Fruit fly (Drosophila melanogaster) whole organism, wandering third instar larva: Measurements from ENCODE around the gene CG34034.

Source experiments
- Hr78 ChIP-seq: fragments of >200 bp; optimal IDR thresholded peaks from 2 replicates; lab custom pipeline; 2017; ENCODE audit warnings: missing biosample characterization, missing genetic modification characterization
- OdsH ChIP-seq: fragments of 200-800 bp; sonication (Bioruptor generic); optimal IDR thresholded peaks from 2 replicates; lab custom pipeline; 2016; ENCODE audit warnings: missing biosample characterization, mild to moderate bottlenecking, missing genetic modification characterization
- Vsx2 ChIP-seq: fragments of 200-300, 225-300 bp; sonication (Bioruptor generic); optimal IDR thresholded peaks from 2 replicates; lab custom pipeline; 2018; ENCODE audit warnings: missing biosample characterization, missing genetic modification characterization; ENCODE audit not compliant: partially characterized antibody
- brk ChIP-seq: fragments of 200-800 bp; sonication (Bioruptor generic); optimal IDR thresholded peaks from 2 replicates; lab custom pipeline; 2016; ENCODE audit warnings: missing biosample characterization, mild to moderate bottlenecking, missing genetic modification characterization
- lola ChIP-seq: fragments of >200 bp; optimal IDR thresholded peaks from 2 replicates; lab custom pipeline; 2017; ENCODE audit warnings: missing biosample characterization, missing genetic modification characterization
- sage ChIP-seq: fragments of 200-800 bp; sonication (Bioruptor generic); optimal IDR thresholded peaks from 2 replicates; lab custom pipeline; 2016; ENCODE audit warnings: missing biosample characterization, mild to moderate bottlenecking, missing genetic modification characterization
- usp ChIP-seq: fragments of >200 bp; optimal IDR thresholded peaks from 2 replicates; lab custom pipeline; 2017; ENCODE audit warnings: missing biosample characterization, missing genetic modification characterization

DNA sequence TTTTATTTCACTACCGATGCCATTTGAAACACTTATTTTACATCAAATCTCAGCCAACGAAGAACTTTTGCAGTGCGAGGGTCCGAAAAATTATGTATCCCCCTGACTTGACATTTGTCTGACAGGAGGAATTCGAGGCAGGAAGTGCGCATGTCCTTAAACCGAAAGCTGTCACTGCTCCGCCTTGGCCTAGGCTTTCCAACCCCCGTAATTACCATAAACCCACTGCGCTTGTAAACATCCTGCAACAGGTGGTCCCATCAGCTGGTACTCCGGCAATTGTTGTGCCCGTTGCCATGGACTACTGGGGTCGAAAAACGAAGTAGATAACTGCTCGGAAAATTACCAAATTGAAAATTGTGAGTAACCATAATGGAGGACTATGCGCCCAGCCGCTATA lies 36.9 kb upstream of the CG34034 start, which contains the start of the genes GABA-B-R2 and CG6800:
- TF ChIP-seq brk = no peak
- TF ChIP-seq usp = no peak
- TF ChIP-seq sage = no peak
- TF ChIP-seq Hr78 = no peak
- TF ChIP-seq Vsx2 = no peak
- no peak for TF ChIP-seq OdsH (GFP tag; lab: Kevin White, UChicago)
- no peak for TF ChIP-seq lola (GFP tag; lab: Kevin White, UChicago)
